Worm (Caenorhabditis elegans): ENCODE results near the gene unc-41.

DNA sequence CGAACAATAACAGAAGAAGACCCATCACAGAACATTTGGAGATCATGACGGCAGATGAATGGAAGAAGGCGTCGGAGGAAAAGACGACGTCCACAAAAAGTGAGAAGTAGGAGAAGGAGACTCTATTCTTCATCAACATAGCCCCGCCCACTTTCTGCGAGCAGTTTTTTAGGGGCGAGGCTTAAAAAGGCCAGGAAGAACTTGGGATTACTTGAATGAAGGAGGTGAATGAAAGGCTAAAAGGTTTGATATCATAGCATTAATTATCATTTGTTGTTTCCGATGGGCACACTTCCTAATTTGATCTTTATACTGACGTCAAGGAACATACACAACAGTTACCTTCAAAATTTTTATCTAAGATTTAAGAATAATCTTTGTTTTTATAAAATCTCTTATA is 27.2 kb downstream of the unc-41 start, which contains the start of gene nlp-58:
- no peak for TF ChIP-seq T22C8.4 (GFP tag; IDR thresholded peaks at IDR 0.05)
- no peak for TF ChIP-seq ztf-23 (GFP tag; IDR thresholded peaks at IDR 0.05)
- TF ChIP-seq ztf-29 (GFP tag; IDR thresholded peaks at IDR 0.05) = no peak
- TF ChIP-seq med-1 (GFP tag; optimal IDR thresholded peaks at IDR 0.05; ENCODE audit: insufficient read depth) = no peak
- no peak for TF ChIP-seq tab-1 (GFP tag; IDR thresholded peaks at IDR 0.05)
